Fruit fly (Drosophila melanogaster) whole organism, embryonic: ENCODE results near the gene nxf2.

ENCODE experiments used
- BEAF-32 ChIP-seq: fragments of 200-800 bp; sonication (Bioruptor generic); optimal IDR thresholded peaks from 3 replicates; lab custom pipeline; 2017; ENCODE audit warnings: missing biosample characterization, missing genetic modification characterization, mild to moderate bottlenecking, moderate library complexity, missing genetic modification reagents
- Bdp1 ChIP-seq: fragments of 200-800 bp; sonication (Bioruptor generic); optimal IDR thresholded peaks from 3 replicates; lab custom pipeline; 2016; ENCODE audit warnings: missing biosample characterization, missing genetic modification characterization
- CG12104 ChIP-seq: fragments of 200-800 bp; sonication (Bioruptor generic); optimal IDR thresholded peaks from 3 replicates; lab custom pipeline; 2016; ENCODE audit warnings: missing biosample characterization, missing genetic modification characterization
- CG12299 ChIP-seq: fragments of 200-800 bp; sonication (Bioruptor generic); optimal IDR thresholded peaks from 2 replicates; lab custom pipeline; 2018; ENCODE audit warnings: missing biosample characterization, mild to moderate bottlenecking, missing genetic modification characterization
- CG14860 ChIP-seq: fragments of 200-800 bp; sonication (Bioruptor generic); IDR thresholded peaks from 3 replicates; pipeline ENCODE4 v1.3.6; 2022; ENCODE audit warnings: missing biosample characterization, missing genetic modification characterization; ENCODE audit not compliant: partially characterized antibody
- CG15011 ChIP-seq: fragments of 200-800 bp; sonication (Bioruptor generic); optimal IDR thresholded peaks from 3 replicates; lab custom pipeline; 2018; ENCODE audit warnings: missing biosample characterization, mild to moderate bottlenecking, missing genetic modification characterization
- CG15479 ChIP-seq: fragments of 200-800 bp; sonication (Bioruptor generic); optimal IDR thresholded peaks from 3 replicates; lab custom pipeline; 2019; ENCODE audit warnings: missing biosample characterization, mild to moderate bottlenecking, missing genetic modification characterization, moderate library complexity
- CG15601 ChIP-seq: fragments of 200-800 bp; sonication (Bioruptor generic); optimal IDR thresholded peaks from 3 replicates; lab custom pipeline; 2019; ENCODE audit warnings: missing biosample characterization, mild to moderate bottlenecking, missing genetic modification characterization, moderate library complexity
- CG16813 ChIP-seq: fragments of 200-800 bp; sonication (Bioruptor generic); IDR thresholded peaks from 3 replicates; pipeline ENCODE4 v1.3.6; 2022; ENCODE audit warnings: missing biosample characterization, missing genetic modification characterization; ENCODE audit not compliant: partially characterized antibody
- CG18619 ChIP-seq: fragments of 200-800 bp; sonication (Bioruptor generic); optimal IDR thresholded peaks from 3 replicates; lab custom pipeline; 2017; ENCODE audit warnings: missing biosample characterization, mild to moderate bottlenecking, missing genetic modification characterization
- CG3407 ChIP-seq: fragments of 200-800 bp; sonication (Bioruptor generic); optimal IDR thresholded peaks from 2 replicates; lab custom pipeline; 2018; ENCODE audit warnings: missing biosample characterization, mild to moderate bottlenecking, missing genetic modification characterization
- CG34224 ChIP-seq: fragments of 200-800 bp; sonication (Bioruptor generic); IDR thresholded peaks from 3 replicates; pipeline ENCODE4 v1.3.6; 2022; ENCODE audit warnings: missing biosample characterization, missing genetic modification characterization; ENCODE audit not compliant: partially characterized antibody
- CG3847 ChIP-seq: fragments of 200-800 bp; sonication (Bioruptor generic); IDR thresholded peaks from 2 replicates; pipeline ENCODE4 v1.3.6; 2022; ENCODE audit warnings: missing biosample characterization, missing genetic modification characterization
- CG4617 ChIP-seq: fragments of 200-800 bp; sonication (Bioruptor generic); optimal IDR thresholded peaks from 3 replicates; lab custom pipeline; 2016; ENCODE audit warnings: missing biosample characterization, missing genetic modification characterization, borderline replicate concordance
- CG4707 ChIP-seq: fragments of 200-800 bp; sonication (Bioruptor generic); optimal IDR thresholded peaks from 2 replicates; lab custom pipeline; 2018; ENCODE audit warnings: missing biosample characterization, mild to moderate bottlenecking, missing genetic modification characterization, moderate library complexity
- CG6791 ChIP-seq: fragments of 200-800 bp; sonication (Bioruptor generic); IDR thresholded peaks from 3 replicates; pipeline ENCODE4 v1.3.6; 2022; ENCODE audit warnings: missing biosample characterization, missing genetic modification characterization; ENCODE audit not compliant: partially characterized antibody
- CG7372 ChIP-seq: fragments of 200-800 bp; sonication (Bioruptor generic); IDR thresholded peaks from 2 replicates; pipeline ENCODE4 v1.3.6; 2022; ENCODE audit warnings: missing biosample characterization, missing genetic modification characterization
- CG7987 ChIP-seq: fragments of 200-800 bp; sonication (Bioruptor generic); optimal IDR thresholded peaks from 2 replicates; lab custom pipeline; 2018; ENCODE audit warnings: missing biosample characterization, mild to moderate bottlenecking, missing genetic modification characterization, moderate library complexity
- CG8478 ChIP-seq: fragments of >200 bp; optimal IDR thresholded peaks from 2 replicates; lab custom pipeline; 2018
- CG8765 ChIP-seq: fragments of 200-800 bp; sonication (Bioruptor generic); IDR thresholded peaks from 2 replicates; pipeline ENCODE4 v1.3.6; 2022; ENCODE audit warnings: missing biosample characterization, missing genetic modification characterization
- CkIIα-i1 ChIP-seq: fragments of 200-800 bp; sonication (Bioruptor generic); IDR thresholded peaks from 2 replicates; pipeline ENCODE4 v1.3.6; 2022; ENCODE audit warnings: missing biosample characterization, missing genetic modification characterization
- CoRest ChIP-seq: fragments of 200-800 bp; sonication (Bioruptor generic); optimal IDR thresholded peaks from 3 replicates; lab custom pipeline; 2018; ENCODE audit warnings: missing biosample characterization, mild to moderate bottlenecking, missing genetic modification characterization, moderate library complexity
- Dll ChIP-seq: fragments of 200-800 bp; sonication (Bioruptor generic); IDR thresholded peaks from 4 replicates; pipeline ENCODE4 v1.3.6; 2022; ENCODE audit warnings: missing biosample characterization, missing genetic modification characterization; ENCODE audit not compliant: partially characterized antibody
- Fer1 ChIP-seq: fragments of 200-800 bp; sonication (Bioruptor generic); optimal IDR thresholded peaks from 2 replicates; lab custom pipeline; 2017; ENCODE audit warnings: missing biosample characterization, mild to moderate bottlenecking, missing genetic modification characterization
- Fer2 ChIP-seq: fragments of 200-800 bp; sonication (Bioruptor generic); optimal IDR thresholded peaks from 2 replicates; lab custom pipeline; 2018; ENCODE audit warnings: missing biosample characterization, mild to moderate bottlenecking, missing genetic modification characterization, moderate library complexity
- Hr51 ChIP-seq, 2 experiments: fragments of 200-800 bp; sonication (Bioruptor generic); optimal IDR thresholded peaks; 2 replicates in 1 of 2; 3 replicates in 1 of 2; lab custom pipeline; 2016 to 2018; ENCODE audit warnings: missing biosample characterization in 2 of 2, missing genetic modification characterization in 2 of 2, mild to moderate bottlenecking in 1 of 2, moderate library complexity in 1 of 2
- Jarid2 ChIP-seq: fragments of 200-800 bp; sonication (Bioruptor generic); optimal IDR thresholded peaks from 3 replicates; lab custom pipeline; 2017; ENCODE audit warnings: mild to moderate bottlenecking, missing biosample characterization, missing genetic modification reagents, missing genetic modification characterization
- Mad ChIP-seq: fragments of 200-800 bp; sonication (Bioruptor generic); optimal IDR thresholded peaks from 2 replicates; lab custom pipeline; 2016; ENCODE audit warnings: missing biosample characterization, missing genetic modification characterization
- Nf-YC ChIP-seq: fragments of 200-800 bp; optimal IDR thresholded peaks from 3 replicates; lab custom pipeline; 2019; ENCODE audit warnings: missing biosample characterization, mild to moderate bottlenecking, missing genetic modification characterization, moderate library complexity
- PHDP ChIP-seq: fragments of 200-800 bp; sonication (Bioruptor generic); optimal IDR thresholded peaks from 3 replicates; lab custom pipeline; 2018; ENCODE audit warnings: missing biosample characterization, mild to moderate bottlenecking, missing genetic modification characterization, moderate library complexity
- Ravus ChIP-seq: fragments of 200-800 bp; sonication (Bioruptor generic); IDR thresholded peaks from 2 replicates; pipeline ENCODE4 v1.3.6; 2022; ENCODE audit warnings: missing biosample characterization, missing genetic modification characterization
- Xbp1 ChIP-seq: fragments of 200-800 bp; sonication (Bioruptor generic); optimal IDR thresholded peaks from 3 replicates; lab custom pipeline; 2016; ENCODE audit warnings: missing biosample characterization, mild to moderate bottlenecking, missing genetic modification characterization
- ase ChIP-seq: fragments of 200-800 bp; sonication (Bioruptor generic); IDR thresholded peaks from 3 replicates; pipeline ENCODE4 v1.3.6; 2022; ENCODE audit warnings: missing biosample characterization, missing genetic modification characterization
- btn ChIP-seq: fragments of 200-800 bp; sonication (Bioruptor generic); optimal IDR thresholded peaks from 2 replicates; lab custom pipeline; 2016; ENCODE audit warnings: missing biosample characterization, missing genetic modification characterization
- danr ChIP-seq: fragments of 200-800 bp; sonication (Bioruptor generic); IDR thresholded peaks from 2 replicates; pipeline ENCODE4 v1.3.6; 2022; ENCODE audit warnings: missing biosample characterization, missing genetic modification characterization
- gcm2 ChIP-seq: fragments of 200-800 bp; sonication (Bioruptor generic); optimal IDR thresholded peaks from 2 replicates; lab custom pipeline; 2016; ENCODE audit warnings: missing biosample characterization, missing genetic modification characterization
- hbn ChIP-seq: fragments of 200-800 bp; sonication (Bioruptor generic); IDR thresholded peaks from 2 replicates; pipeline ENCODE4 v1.3.6; 2022; ENCODE audit warnings: missing biosample characterization, missing genetic modification characterization; ENCODE audit not compliant: partially characterized antibody
- jigr1 ChIP-seq: fragments of 200-800 bp; sonication (Bioruptor generic); IDR thresholded peaks from 3 replicates; pipeline ENCODE4 v1.3.6; 2022; ENCODE audit warnings: missing biosample characterization, missing genetic modification characterization
- ken ChIP-seq: fragments of 200-800 bp; sonication (Bioruptor generic); IDR thresholded peaks from 3 replicates; pipeline ENCODE4 v1.3.6; 2022; ENCODE audit warnings: missing biosample characterization, missing genetic modification characterization
- pfk ChIP-seq: fragments of 200-800 bp; sonication (Bioruptor generic); optimal IDR thresholded peaks from 2 replicates; lab custom pipeline; 2018; ENCODE audit warnings: missing biosample characterization, mild to moderate bottlenecking, missing genetic modification characterization, moderate library complexity
- repo ChIP-seq: fragments of 200-800 bp; sonication (Bioruptor generic); optimal IDR thresholded peaks from 2 replicates; lab custom pipeline; 2016; ENCODE audit warnings: missing biosample characterization, missing genetic modification characterization
- sc ChIP-seq, 3 experiments: fragments of >200 bp in 2 of 3; fragments of 200-800 bp in 1 of 3; sonication (Bioruptor generic) in 1 of 3; optimal IDR thresholded peaks; 2 replicates in 2 of 3; 3 replicates in 1 of 3; lab custom pipeline; 2017; ENCODE audit warnings: mild to moderate bottlenecking in 1 of 3, missing biosample characterization in 1 of 3, missing genetic modification characterization in 1 of 3, missing genetic modification reagents in 1 of 3
- sim ChIP-seq: fragments of 200-800 bp; sonication (Bioruptor generic); IDR thresholded peaks from 2 replicates; pipeline ENCODE4 v1.3.6; 2022; ENCODE audit warnings: missing biosample characterization, missing genetic modification characterization
- slp2 ChIP-seq: fragments of 200-800 bp; sonication (Bioruptor generic); optimal IDR thresholded peaks from 2 replicates; lab custom pipeline; 2016; ENCODE audit warnings: missing biosample characterization, missing genetic modification characterization
- trem ChIP-seq: fragments of 200-800 bp; optimal IDR thresholded peaks from 3 replicates; lab custom pipeline; 2019; ENCODE audit warnings: missing biosample characterization, mild to moderate bottlenecking, missing genetic modification characterization, moderate library complexity
- unc-4 ChIP-seq: fragments of 200-800 bp; sonication (Bioruptor generic); IDR thresholded peaks from 2 replicates; pipeline ENCODE4 v1.3.6; 2022; ENCODE audit warnings: missing biosample characterization, missing genetic modification characterization; ENCODE audit not compliant: partially characterized antibody
- wor ChIP-seq: fragments of 200-800 bp; sonication (Bioruptor generic); IDR thresholded peaks from 2 replicates; pipeline ENCODE4 v1.3.6; 2022; ENCODE audit warnings: missing biosample characterization, missing genetic modification characterization
- z ChIP-seq: fragments of 200-800 bp; sonication (Bioruptor generic); IDR thresholded peaks from 3 replicates; pipeline ENCODE4 v1.3.6; 2022; ENCODE audit warnings: missing biosample characterization, missing genetic modification characterization
- zfh2 ChIP-seq: fragments of 200-800 bp; sonication (Bioruptor generic); optimal IDR thresholded peaks from 2 replicates; lab custom pipeline; 2016; ENCODE audit warnings: missing biosample characterization, missing genetic modification characterization

nxf2 gene

DNA sequence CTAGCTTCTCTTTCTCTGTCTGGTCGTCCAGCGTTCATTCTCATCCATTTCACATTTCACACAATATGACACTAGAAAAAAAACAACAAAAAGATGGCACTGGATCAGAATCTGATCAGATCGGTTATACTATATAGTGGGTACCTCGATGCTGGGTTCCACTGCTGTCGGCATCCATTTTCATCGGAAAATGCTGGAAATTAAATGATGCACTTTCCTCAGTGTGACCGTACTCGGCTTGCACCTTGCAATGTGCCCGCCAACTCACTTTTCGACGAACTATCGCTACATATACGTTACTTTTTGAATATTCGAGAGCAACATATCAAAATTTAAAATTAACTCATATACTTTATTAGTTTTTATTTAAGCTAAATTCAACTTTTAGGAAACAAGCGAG, 10.8 kb upstream of the nxf2 start, which contains the start of gene tra (continued):
- TF ChIP-seq hbn (GFP tag; lab: Robert Waterston, UW) (peak; percentile 53), Fer2 (tag; lab: Kevin White, UChicago) (no peak), CG6791 (peak; percentile 70), CG15479 (GFP tag; lab: Kevin White, UChicago) (no peak), btn (GFP tag; lab: Kevin White, UChicago) (no peak), CG14860 (GFP tag; lab: Robert Waterston, UW) (0 out of 3 replicates have a peak, but pooled peaks have one; percentile 13), Dll (GFP tag; lab: Robert Waterston, UW) (peak; percentile 72; the same call in 3 of the 4 replicates), wor (no peak), ken (GFP tag; lab: Robert Waterston, UW) (no peak), Ravus (no peak), CG12299 (tag; lab: Kevin White, UChicago) (no peak), BEAF-32 (GFP tag; lab: Kevin White, UChicago) (peak; percentile 75), slp2 (GFP tag; lab: Kevin White, UChicago) (no peak), ase (GFP tag; lab: Robert Waterston, UW) (no peak), CG4617 (GFP tag; lab: Kevin White, UChicago) (peak; percentile 75), sim (GFP tag; lab: Robert Waterston, UW) (no peak), repo (GFP tag; lab: Kevin White, UChicago) (no peak), unc-4 (GFP tag; lab: Robert Waterston, UW) (peak; percentile 68), CG18619 (GFP tag; lab: Kevin White, UChicago) (no peak), Bdp1 (GFP tag; lab: Kevin White, UChicago) (no peak), CG12104 (no peak), jigr1 (no peak), CG15011 (GFP tag; lab: Kevin White, UChicago) (no peak), trem (tag; lab: Kevin White, UChicago) (peak; percentile 65), CG34224 (GFP tag; lab: Robert Waterston, UW) (peak; percentile 36; the same call in 1 of the 3 replicates), pfk (no peak), Jarid2 (GFP tag; lab: Kevin White, UChicago) (no peak), CG7987 (GFP tag; lab: Kevin White, UChicago) (no peak), CG16813 (GFP tag; lab: Robert Waterston, UW) (peak; percentile 61), CG8478 (lab: Kevin White, UChicago) (no peak)

DNA sequence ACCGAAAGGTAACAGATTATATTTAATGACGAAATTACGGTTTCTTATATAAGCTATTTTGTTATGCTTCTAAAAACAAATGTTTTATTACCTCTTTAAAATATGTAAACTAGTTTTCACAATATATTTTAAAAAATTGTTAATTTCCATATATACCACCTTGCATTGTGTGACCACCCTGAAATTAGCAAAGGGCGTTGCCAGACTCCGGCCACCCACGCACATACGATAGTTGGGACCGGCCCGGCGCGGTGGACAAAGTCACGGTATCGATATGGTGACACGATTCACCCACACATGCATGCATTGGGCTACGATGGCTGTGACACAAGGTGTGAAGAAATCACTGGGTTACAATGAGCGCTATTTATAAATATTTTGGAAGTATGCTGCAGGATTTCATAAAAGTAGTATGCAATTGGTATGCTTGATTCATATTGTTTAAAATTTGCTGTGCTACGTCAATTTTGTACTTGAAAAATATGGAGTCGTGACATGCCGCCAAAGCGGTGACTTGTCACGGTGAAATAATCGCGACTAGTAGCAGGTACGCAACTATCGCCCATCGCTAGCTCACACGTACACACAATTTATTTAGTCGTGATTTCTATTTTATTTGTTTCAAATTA, 8.0 kb upstream of the nxf2 start:
- TF ChIP-seq Xbp1 (GFP tag; lab: Kevin White, UChicago) (peak; percentile 63), Fer1 (GFP tag; lab: Kevin White, UChicago) (peak; percentile 3), CoRest (tag; lab: Kevin White, UChicago) (peak; percentile 74), z (GFP tag; lab: Robert Waterston, UW) (no peak), CkIIα-i1 (GFP tag; lab: Robert Waterston, UW) (no peak), CG8765 (GFP tag; lab: Robert Waterston, UW) (no peak), Nf-YC (tag; lab: Kevin White, UChicago) (peak; percentile 48), sim (GFP tag; lab: Robert Waterston, UW) (no peak), sc (optimal IDR thresholded peaks at IDR 0.05; lab: Kevin White, UChicago) (no peak), sc (GFP tag; optimal IDR thresholded peaks at IDR 0.05; lab: Kevin White, UChicago) (peak; percentile 11), CG4707 (GFP tag; lab: Kevin White, UChicago) (no peak), Hr51 (GFP tag; optimal IDR thresholded peaks at IDR 0.05; lab: Kevin White, UChicago) (peak; percentile 55 to 63), CG3407 (GFP tag; lab: Kevin White, UChicago) (no peak), zfh2 (GFP tag; lab: Kevin White, UChicago) (peak; percentile 70), danr (GFP tag; lab: Robert Waterston, UW) (no peak), Mad (GFP tag; lab: Kevin White, UChicago) (peak; percentile 64), PHDP (tag; lab: Kevin White, UChicago) (peak; percentile 63), gcm2 (GFP tag; lab: Kevin White, UChicago) (no peak), CG15601 (tag; lab: Kevin White, UChicago) (peak; percentile 2), CG7372 (0 out of 2 replicates have a peak, but pooled peaks have one; percentile 31), CG3847 (GFP tag; lab: Robert Waterston, UW) (peak; percentile 79)
